Fruit fly (Drosophila melanogaster) S2 (cell line): ENCODE measurements around the gene CG13039.

Source experiments
- CG8478 ChIP-seq: fragments of >200 bp; optimal IDR thresholded peaks from 2 replicates; lab custom pipeline; 2018
- CTCF ChIP-seq, 2 experiments: fragments of >200 bp; optimal IDR thresholded peaks; 2 replicates each; lab custom pipeline; 2018

dm6 chr3L:16328207-16328891, 1.8 kb upstream of the CG13039 start, which contains the start of gene CG13058:
- TF ChIP-seq CG8478 (lab: Kevin White, UChicago) (no peak), CTCF (optimal IDR thresholded peaks at IDR 0.05; lab: Kevin White, UChicago) (no peak)
